Worm (Caenorhabditis elegans): Measurements from ENCODE around the gene M02D8.2.

DNA sequence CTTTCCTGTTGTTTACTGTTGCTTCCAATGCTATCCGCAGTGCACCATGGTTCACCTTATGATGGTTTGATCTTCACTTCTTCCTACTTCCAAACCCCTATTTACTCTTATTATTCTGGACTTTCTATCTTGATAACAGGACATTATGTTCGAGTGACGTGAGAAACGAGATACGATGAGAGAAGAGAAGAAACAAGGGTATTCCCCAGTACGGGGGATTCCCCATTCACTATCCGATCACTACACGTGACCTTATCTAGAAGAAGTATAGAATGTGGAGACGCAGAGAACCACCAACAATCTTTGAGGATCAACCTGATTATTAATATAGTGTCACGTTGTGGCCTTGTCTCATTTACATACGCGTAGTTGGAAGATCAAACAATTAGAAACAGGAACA lies 13.1 kb downstream of the M02D8.2 start:
- TF ChIP-seq ceh-45 (GFP tag; IDR thresholded peaks at IDR 0.05) (no peak), unc-86 (tag; optimal IDR thresholded peaks at IDR 0.05) (no peak)

Data from whole organism, late embryonic.